Fruit fly (Drosophila melanogaster) Kc167 (cell line): ENCODE measurements around the gene Ibf2.

Experiments used
- Myc ChIP-seq: fragments of >200 bp; optimal IDR thresholded peaks from 2 replicates; lab custom pipeline; 2017; ENCODE audit warnings: missing external identifiers
- Sin3A ChIP-seq: fragments of >200 bp; optimal IDR thresholded peaks from 2 replicates; lab custom pipeline; 2018; ENCODE audit warnings: missing external identifiers
- h ChIP-seq: fragments of >200 bp; optimal IDR thresholded peaks from 3 replicates; lab custom pipeline; 2018; ENCODE audit warnings: missing external identifiers
- insv ChIP-seq: fragments of >200 bp; optimal IDR thresholded peaks from 3 replicates; lab custom pipeline; 2018; ENCODE audit warnings: missing external identifiers
- psq ChIP-seq: fragments of >200 bp; optimal IDR thresholded peaks from 2 replicates; lab custom pipeline; 2017; ENCODE audit warnings: missing external identifiers
- ttk ChIP-seq: sonication (Bioruptor generic); optimal IDR thresholded peaks from 2 replicates; lab custom pipeline; 2017; ENCODE audit warnings: missing external identifiers

DNA sequence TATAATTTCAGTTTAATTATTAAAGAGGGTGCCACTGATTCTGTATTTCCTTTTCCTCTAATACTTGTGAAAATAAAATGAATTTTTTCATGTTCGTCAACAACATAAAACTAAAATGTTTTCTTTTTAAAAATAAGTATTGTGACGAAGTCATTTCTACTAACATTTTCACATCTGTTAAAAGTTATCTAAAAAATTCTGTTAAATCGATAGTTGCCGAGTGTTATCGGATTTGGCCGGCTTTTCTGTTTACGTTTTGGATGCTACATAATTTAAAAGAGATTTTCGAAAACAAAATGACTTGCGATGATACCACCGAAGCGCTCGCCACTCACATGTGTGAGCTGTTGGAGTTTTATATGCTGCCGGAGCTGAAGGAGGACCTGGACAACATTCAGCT is 3.5 kb downstream of the Ibf2 start, which contains the start of gene CG16734:
- TF ChIP-seq Myc (lab: Kevin White, UChicago) = no peak
- no peak for TF ChIP-seq h (lab: Kevin White, UChicago)
- no peak for TF ChIP-seq psq (lab: Kevin White, UChicago)
- TF ChIP-seq Sin3A (lab: Kevin White, UChicago) = no peak
- TF ChIP-seq ttk = no peak
- no peak for TF ChIP-seq insv (lab: Kevin White, UChicago)
